Worm (Caenorhabditis elegans): Measurements from ENCODE around the gene glit-1.

The glit-1 gene

ce11 chrX:4678029-4678428 lies 34.0 kb upstream of the glit-1 start, which contains the start of gene flp-11:
TSS of gene flp-11 (minus strand) at chrX:4678129.
- TF ChIP-seq lin-39 (tag; optimal IDR thresholded peaks at IDR 0.05): no peak
- TF ChIP-seq ztf-11 (tag; optimal IDR thresholded peaks at IDR 0.05): no peak
- no peak for TF ChIP-seq nhr-77 (tag; optimal IDR thresholded peaks at IDR 0.05)
- no peak for TF ChIP-seq ama-1 (optimal IDR thresholded peaks at IDR 0.05)
- TF ChIP-seq fkh-2 (tag; optimal IDR thresholded peaks at IDR 0.05): no peak
- no peak for TF ChIP-seq lin-15B (tag; optimal IDR thresholded peaks at IDR 0.05)
- TF ChIP-seq R02D3.7 (tag; optimal IDR thresholded peaks at IDR 0.05): no peak
- no peak for TF ChIP-seq unc-39 (tag; optimal IDR thresholded peaks at IDR 0.05)

DNA sequence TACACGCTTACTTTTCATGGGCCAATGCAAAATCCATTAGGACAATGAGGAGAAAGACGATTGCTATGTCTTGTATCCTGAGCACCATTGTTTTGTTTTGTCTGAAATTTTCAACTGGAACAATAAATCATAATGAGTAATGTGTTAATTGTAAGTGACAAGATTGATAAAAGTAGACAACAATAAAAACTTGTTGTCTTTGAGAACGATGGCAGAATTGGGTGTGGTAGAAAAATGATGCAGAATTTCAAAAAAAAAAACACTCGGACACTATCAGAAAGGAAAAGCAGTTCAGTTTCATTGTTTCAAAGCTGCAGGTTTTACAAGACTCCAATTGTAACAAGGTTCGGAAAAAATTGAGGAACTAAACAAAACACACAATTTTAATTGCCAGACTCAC lies 29.5 kb upstream of the glit-1 start, which contains the start of gene K02G10.15:
Gene K02G10.15 (minus strand): TSS at position 101 of the 400 bp plus-strand sequence.
- TF ChIP-seq nhr-12 (tag; optimal IDR thresholded peaks at IDR 0.05) (no peak), nhr-237 (tag; optimal IDR thresholded peaks at IDR 0.05) (no peak), nhr-23 (tag; optimal IDR thresholded peaks at IDR 0.05) (no peak), snpc-4 (tag; optimal IDR thresholded peaks at IDR 0.05) (no peak), skn-1 (tag; optimal IDR thresholded peaks at IDR 0.05) (no peak), nhr-67 (tag; optimal IDR thresholded peaks at IDR 0.05) (no peak), elt-2 (tag; optimal IDR thresholded peaks at IDR 0.05) (no peak), tbx-2 (tag; optimal IDR thresholded peaks at IDR 0.05) (no peak), fkh-2 (tag; optimal IDR thresholded peaks at IDR 0.05) (no peak), ama-1 (optimal IDR thresholded peaks at IDR 0.05) (no peak), eor-1 (tag; optimal IDR thresholded peaks at IDR 0.05) (no peak), ZK546.5 (tag; optimal IDR thresholded peaks at IDR 0.05) (no peak), lin-39 (tag; optimal IDR thresholded peaks at IDR 0.05) (no peak), ceh-9 (tag; optimal IDR thresholded peaks at IDR 0.05) (no peak), nhr-76 (tag; optimal IDR thresholded peaks at IDR 0.05) (no peak), zag-1 (tag; optimal IDR thresholded peaks at IDR 0.05) (no peak), unc-62 (GFP tag; optimal IDR thresholded peaks at IDR 0.05) (no peak)

- TF ChIP-seq ceh-16 (tag; optimal IDR thresholded peaks at IDR 0.05) (no peak), nhr-237 (tag; optimal IDR thresholded peaks at IDR 0.05) (no peak), hmg-11 (tag; optimal IDR thresholded peaks at IDR 0.05) (no peak), nhr-25 (tag; optimal IDR thresholded peaks at IDR 0.05) (peak; percentile 60), fkh-2 (tag; optimal IDR thresholded peaks at IDR 0.05) (no peak)
Observed at ce11 chrX:4685579-4685978, 26.5 kb upstream of the glit-1 start.

DNA sequence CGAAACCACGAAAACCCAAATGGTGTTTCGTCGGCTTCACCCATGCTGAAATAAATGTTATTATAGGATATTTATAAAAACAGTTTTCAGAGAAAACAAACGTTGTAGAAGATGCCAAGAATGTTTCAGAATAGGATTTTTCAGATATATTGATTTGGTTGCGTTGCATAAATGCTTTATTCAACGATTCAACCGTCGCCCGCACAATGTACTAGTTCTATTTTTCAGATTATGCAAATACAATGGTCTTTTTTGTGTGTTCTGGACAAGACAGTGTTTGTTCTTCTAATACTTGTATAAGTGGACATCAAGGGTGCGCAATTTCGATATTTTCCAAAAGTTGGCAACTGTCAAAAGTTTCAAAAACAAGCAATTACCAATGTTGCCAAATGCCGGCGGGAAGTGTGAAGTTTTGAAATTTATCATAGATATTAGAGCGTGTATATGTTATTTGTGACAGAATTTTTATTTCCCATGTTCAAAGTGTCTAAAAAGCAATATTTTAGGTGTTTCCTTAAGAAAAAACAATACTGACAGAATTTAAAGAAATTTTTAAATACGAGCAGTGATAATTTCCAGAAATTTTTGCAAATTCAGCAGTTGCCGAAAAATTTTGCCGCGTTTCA lies 20.8 kb upstream of the glit-1 start, which contains the start of gene K02G10.5:
Gene K02G10.5 (minus strand): TSS at position 51 of the 626 bp plus-strand sequence.
- TF ChIP-seq nfya-1 (tag; optimal IDR thresholded peaks at IDR 0.05; ENCODE audit: insufficient read depth) (no peak), ceh-28 (tag; optimal IDR thresholded peaks at IDR 0.05) (no peak), nhr-11 (tag; optimal IDR thresholded peaks at IDR 0.05) (no peak), ceh-9 (tag; optimal IDR thresholded peaks at IDR 0.05) (no peak), daf-12 (tag; optimal IDR thresholded peaks at IDR 0.05) (no peak), ztf-11 (tag; optimal IDR thresholded peaks at IDR 0.05) (no peak), nhr-12 (tag; optimal IDR thresholded peaks at IDR 0.05) (no peak), nhr-25 (tag; optimal IDR thresholded peaks at IDR 0.05) (no peak)

- TF ChIP-seq ceh-16 (tag; optimal IDR thresholded peaks at IDR 0.05) (no peak), nhr-23 (tag; optimal IDR thresholded peaks at IDR 0.05) (peak; percentile 6), elt-3 (tag; optimal IDR thresholded peaks at IDR 0.05) (no peak), nhr-25 (tag; optimal IDR thresholded peaks at IDR 0.05) (peak; percentile 87)
Observed at ce11 chrX:4694611-4695370, 17.3 kb upstream of the glit-1 start.

DNA sequence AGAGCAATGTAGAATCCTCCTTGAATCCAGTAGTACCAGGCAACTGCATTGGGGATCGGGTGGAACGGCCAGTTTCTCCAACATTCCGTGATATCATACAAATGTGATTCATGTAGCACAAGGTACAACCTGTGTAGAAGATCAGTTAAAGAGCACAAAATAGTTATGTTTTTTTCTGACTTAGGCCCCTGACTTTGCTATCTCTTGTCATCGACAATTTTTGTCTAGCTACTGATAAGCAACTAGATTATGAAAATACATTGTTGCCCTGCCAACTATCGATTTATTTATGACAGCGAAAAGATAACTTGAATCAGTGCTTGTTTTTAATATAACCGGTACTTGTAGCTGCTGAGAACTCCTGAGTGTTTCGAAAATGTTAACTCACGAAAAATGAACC lies 13.8 kb upstream of the glit-1 start:
- TF ChIP-seq ztf-11 (tag; optimal IDR thresholded peaks at IDR 0.05) (no peak), snpc-4 (tag; optimal IDR thresholded peaks at IDR 0.05) (no peak), tbx-2 (tag; optimal IDR thresholded peaks at IDR 0.05) (no peak), nhr-25 (tag; optimal IDR thresholded peaks at IDR 0.05) (no peak), pha-4 (tag; optimal IDR thresholded peaks at IDR 0.05) (no peak), aly-2 (tag; optimal IDR thresholded peaks at IDR 0.05) (no peak), ztf-4 (tag; optimal IDR thresholded peaks at IDR 0.05) (no peak), nhr-28 (tag; optimal IDR thresholded peaks at IDR 0.05) (no peak), mml-1 (tag; optimal IDR thresholded peaks at IDR 0.05) (no peak), nhr-237 (tag; optimal IDR thresholded peaks at IDR 0.05) (no peak), eor-1 (tag; optimal IDR thresholded peaks at IDR 0.05) (no peak), elt-3 (tag; optimal IDR thresholded peaks at IDR 0.05) (no peak), elt-2 (tag; optimal IDR thresholded peaks at IDR 0.05) (peak; percentile 87), ceh-28 (tag; optimal IDR thresholded peaks at IDR 0.05) (peak; percentile 50), hmg-11 (tag; optimal IDR thresholded peaks at IDR 0.05) (no peak), nhr-76 (tag; optimal IDR thresholded peaks at IDR 0.05) (no peak), pqm-1 (tag; optimal IDR thresholded peaks at IDR 0.05) (peak; percentile 89)
